Fruit fly (Drosophila melanogaster): ENCODE results near the gene cas.

The cas gene

DNA sequence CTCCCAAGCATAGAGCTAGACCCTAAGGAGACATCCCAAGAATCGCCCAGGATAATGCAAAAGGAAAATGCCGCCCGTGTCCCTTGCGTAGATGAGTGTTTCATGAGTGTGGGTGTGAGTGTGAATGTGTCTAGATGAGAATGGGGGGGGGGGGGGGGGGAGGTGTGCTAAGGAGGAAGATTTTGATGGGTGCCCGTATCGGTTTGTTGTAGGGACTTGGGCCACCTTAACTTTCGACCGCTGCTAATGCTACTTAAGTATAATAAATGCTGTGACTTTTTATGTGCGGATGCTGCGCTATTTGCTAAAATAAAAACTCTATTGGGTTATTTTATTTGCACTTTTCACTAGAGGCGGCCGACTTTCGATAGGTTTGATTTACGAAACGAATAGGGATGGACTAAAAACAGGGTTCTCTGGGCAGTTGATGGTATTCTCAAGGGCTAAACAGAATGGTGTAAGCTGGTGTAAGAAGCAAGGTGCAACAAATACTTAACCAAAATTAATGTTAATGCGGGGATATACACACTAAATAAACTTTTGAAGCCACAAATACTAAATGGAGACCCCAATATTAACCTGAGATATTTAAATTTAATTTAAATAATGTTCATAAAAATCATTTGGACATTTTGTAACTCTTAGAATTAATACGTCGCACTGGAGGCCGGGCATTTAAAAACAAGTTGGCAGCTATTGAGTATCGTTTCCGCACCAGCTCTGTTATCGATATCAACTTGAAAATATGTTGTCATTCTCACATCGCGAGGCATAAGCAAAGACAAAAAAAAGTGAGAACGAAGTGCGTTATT is 47.5 kb downstream of the cas start, which contains the start of the genes Xe7 and Atg17 (continued):
- peak; percentile 92 for TF ChIP-seq fu2 (GFP tag; optimal IDR thresholded peaks at IDR 0.05)
- peak; percentile 93 for TF ChIP-seq CG4424 (GFP tag; optimal IDR thresholded peaks at IDR 0.05)
- TF ChIP-seq CG11456 (GFP tag; IDR thresholded peaks at IDR 0.05) = peak; percentile 92
- TF ChIP-seq nom (GFP tag; optimal IDR thresholded peaks at IDR 0.05) = peak; percentile 31
- peak; percentile 97 for TF ChIP-seq CG30403 (GFP tag; optimal IDR thresholded peaks at IDR 0.05)
- TF ChIP-seq tx (GFP tag; optimal IDR thresholded peaks at IDR 0.05) = peak; percentile 88
- TF ChIP-seq Adf1 (GFP tag; IDR thresholded peaks at IDR 0.05) = peak; percentile 34; the same call in 1 of the 2 replicates
- no peak for TF ChIP-seq CG7745 (tag; optimal IDR thresholded peaks at IDR 0.05)
- peak; percentile 66 for TF ChIP-seq Myb (GFP tag; optimal IDR thresholded peaks at IDR 0.05)
- no peak for TF ChIP-seq gsb-n (tag; optimal IDR thresholded peaks at IDR 0.05)
- TF ChIP-seq klu (GFP tag; IDR thresholded peaks at IDR 0.05) = peak; percentile 94
- TF ChIP-seq CG11085 (GFP tag; IDR thresholded peaks at IDR 0.05) = peak; percentile 90
- peak; percentile 89 for TF ChIP-seq Meics (GFP tag; optimal IDR thresholded peaks at IDR 0.05)
- TF ChIP-seq CG18262 (tag; optimal IDR thresholded peaks at IDR 0.05) = peak; percentile 88
- TF ChIP-seq Lpt (GFP tag; optimal IDR thresholded peaks at IDR 0.05) = no peak
- TF ChIP-seq dysf (GFP tag; IDR thresholded peaks at IDR 0.05) = peak; percentile 94
- peak; percentile 90 for TF ChIP-seq GATAe (GFP tag; conservative IDR thresholded peaks at IDR 0.05)
- peak; percentile 87 for TF ChIP-seq CG14014 (GFP tag; IDR thresholded peaks at IDR 0.05)
- TF ChIP-seq Chrac-16 (GFP tag; optimal IDR thresholded peaks at IDR 0.05) = peak; percentile 96
- no peak for TF ChIP-seq Hr78 (GFP tag; optimal IDR thresholded peaks at IDR 0.05)
- peak; percentile 76 for TF ChIP-seq Bdp1 (GFP tag; optimal IDR thresholded peaks at IDR 0.05)
- peak; percentile 73 for TF ChIP-seq mirr (GFP tag; optimal IDR thresholded peaks at IDR 0.05)
- peak; percentile 61 for TF ChIP-seq CG4282 (GFP tag; optimal IDR thresholded peaks at IDR 0.05)
- peak; percentile 90 for TF ChIP-seq CG11247 (GFP tag; IDR thresholded peaks at IDR 0.05)
- no peak for TF ChIP-seq br (optimal IDR thresholded peaks at IDR 0.05)
- peak; percentile 68 for TF ChIP-seq dati (GFP tag; IDR thresholded peaks at IDR 0.05)
- peak; percentile 91 for TF ChIP-seq CG2712 (tag; optimal IDR thresholded peaks at IDR 0.05)
- peak; percentile 90 for TF ChIP-seq CG12942 (GFP tag; optimal IDR thresholded peaks at IDR 0.05)
- TF ChIP-seq CG2875 (GFP tag; optimal IDR thresholded peaks at IDR 0.05) = peak; percentile 46
- peak; percentile 75 for TF ChIP-seq CG6765 (GFP tag; optimal IDR thresholded peaks at IDR 0.05)
- TF ChIP-seq CG9876 (GFP tag; optimal IDR thresholded peaks at IDR 0.05) = peak; percentile 87
- TF ChIP-seq CG15601 (tag; optimal IDR thresholded peaks at IDR 0.05) = peak; percentile 85
- peak; percentile 97 for TF ChIP-seq CG2120 (GFP tag; optimal IDR thresholded peaks at IDR 0.05)
- peak; percentile 69 for TF ChIP-seq pb (GFP tag; optimal IDR thresholded peaks at IDR 0.05)
- TF ChIP-seq E2f2 (GFP tag; IDR thresholded peaks at IDR 0.05) = peak; percentile 64
- no peak for TF ChIP-seq Trl (optimal IDR thresholded peaks at IDR 0.05)
- peak; percentile 89 for TF ChIP-seq Trl (GFP tag; optimal IDR thresholded peaks at IDR 0.05)
- TF ChIP-seq CG12391 (tag; optimal IDR thresholded peaks at IDR 0.05) = peak; percentile 94
- TF ChIP-seq Xrp1 (GFP tag; IDR thresholded peaks at IDR 0.05) = peak; percentile 85
- TF ChIP-seq CG32532 (GFP tag; IDR thresholded peaks at IDR 0.05) = peak; percentile 94
- peak; percentile 61 for TF ChIP-seq Mes4 (GFP tag; optimal IDR thresholded peaks at IDR 0.05)
- peak; percentile 88 for TF ChIP-seq seq (GFP tag; IDR thresholded peaks at IDR 0.05)
- TF ChIP-seq CG17612 (GFP tag; IDR thresholded peaks at IDR 0.05) = peak; percentile 83
- peak; percentile 82 for TF ChIP-seq shn (GFP tag; optimal IDR thresholded peaks at IDR 0.05)
- peak; percentile 66 for TF ChIP-seq CG17186 (GFP tag; optimal IDR thresholded peaks at IDR 0.05)
- TF ChIP-seq CG9609 (GFP tag; optimal IDR thresholded peaks at IDR 0.05) = peak; percentile 89
- TF ChIP-seq CG1233 (GFP tag; optimal IDR thresholded peaks at IDR 0.05) = peak; percentile 88
- TF ChIP-seq odd (GFP tag; optimal IDR thresholded peaks at IDR 0.05) = peak; percentile 30
- TF ChIP-seq trem (tag; optimal IDR thresholded peaks at IDR 0.05) = peak; percentile 99
- peak; percentile 74 for TF ChIP-seq Dll (GFP tag; IDR thresholded peaks at IDR 0.05; ENCODE audit: partially characterized antibody)
- peak; percentile 75; the same call in 1 of the 3 replicates for TF ChIP-seq so (GFP tag; IDR thresholded peaks at IDR 0.05)

Data from whole organism, embryonic.